Worm (Caenorhabditis elegans) whole organism, mixed stage, embryonic: ENCODE results near the gene cah-4.

ENCODE experiments used
- blmp-1 ChIP-seq: fragments of 150-350 bp; optimal IDR thresholded peaks from 2 replicates; lab custom pipeline; 2014; ENCODE audit warnings: missing biosample characterization, missing genetic modification characterization
- ceh-43 ChIP-seq: fragments of 200-800 bp; sonication (Bioruptor generic); optimal IDR thresholded peaks from 2 replicates; lab custom pipeline; 2018; ENCODE audit warnings: mild to moderate bottlenecking, missing genetic modification characterization, moderate library complexity, missing compliant biosample characterization
- ceh-83 ChIP-seq: fragments of 200-800 bp; sonication (Bioruptor generic); optimal IDR thresholded peaks from 2 replicates; lab custom pipeline; 2018; ENCODE audit warnings: mild to moderate bottlenecking, missing genetic modification characterization, missing compliant biosample characterization
- ces-1 ChIP-seq: fragments of 150-350 bp; optimal IDR thresholded peaks from 2 replicates; lab custom pipeline; 2014; ENCODE audit warnings: missing biosample characterization, missing genetic modification reagents, missing genetic modification characterization
- cnd-1 ChIP-seq: fragments of 200-800 bp; sonication (Bioruptor generic); optimal IDR thresholded peaks from 2 replicates; lab custom pipeline; 2018; ENCODE audit warnings: mild to moderate bottlenecking, missing genetic modification characterization, missing compliant biosample characterization
- lsy-2 ChIP-seq: fragments of 150-350 bp; optimal IDR thresholded peaks from 2 replicates; lab custom pipeline; 2014; ENCODE audit warnings: missing biosample characterization, missing genetic modification characterization
- mep-1 ChIP-seq: fragments of 150-350 bp; optimal IDR thresholded peaks from 2 replicates; lab custom pipeline; 2017; ENCODE audit warnings: missing biosample characterization, missing genetic modification reagents, missing genetic modification characterization, inconsistent platforms
- nhr-12 ChIP-seq: fragments of 150-350 bp; optimal IDR thresholded peaks from 2 replicates; lab custom pipeline; 2014; ENCODE audit warnings: missing biosample characterization, missing genetic modification characterization
- nhr-28 ChIP-seq: fragments of 150-350 bp; optimal IDR thresholded peaks from 2 replicates; lab custom pipeline; 2014; ENCODE audit warnings: missing biosample characterization, missing genetic modification characterization
- nhr-76 ChIP-seq: sonication (generic microtip); optimal IDR thresholded peaks from 2 replicates; lab custom pipeline; 2017; ENCODE audit warnings: missing biosample characterization, missing genetic modification characterization
- pha-4 ChIP-seq: fragments of 150-350 bp; optimal IDR thresholded peaks from 2 replicates; lab custom pipeline; 2018; ENCODE audit warnings: missing biosample characterization, missing genetic modification reagents, missing genetic modification characterization
- snpc-4 ChIP-seq: fragments of 150-350 bp; optimal IDR thresholded peaks from 2 replicates; lab custom pipeline; 2014; ENCODE audit warnings: missing biosample characterization, missing genetic modification characterization
- unc-39 ChIP-seq: fragments of 150-350 bp; optimal IDR thresholded peaks from 2 replicates; lab custom pipeline; 2014; ENCODE audit warnings: missing biosample characterization, missing genetic modification characterization
- ztf-11 ChIP-seq: fragments of 150-350 bp; optimal IDR thresholded peaks from 2 replicates; lab custom pipeline; 2014; ENCODE audit warnings: missing biosample characterization, missing genetic modification characterization

- no peak for TF ChIP-seq nhr-76
- TF ChIP-seq unc-39 (tag; lab: Kevin White, UChicago): no peak
- no peak for TF ChIP-seq ceh-83 (GFP tag; lab: Kevin White, UChicago)
- TF ChIP-seq nhr-28 (tag; lab: Kevin White, UChicago): no peak
- no peak for TF ChIP-seq mep-1 (tag; lab: Kevin White, UChicago)
- no peak for TF ChIP-seq ces-1
- no peak for TF ChIP-seq ztf-11 (tag; lab: Kevin White, UChicago)
- no peak for TF ChIP-seq cnd-1 (tag; lab: Kevin White, UChicago)
- TF ChIP-seq ceh-43 (GFP tag; lab: Kevin White, UChicago): no peak
- TF ChIP-seq blmp-1 (tag; lab: Kevin White, UChicago): no peak
- TF ChIP-seq pha-4 (tag; lab: Kevin White, UChicago): no peak
- no peak for TF ChIP-seq snpc-4 (tag; lab: Kevin White, UChicago)
- no peak for TF ChIP-seq nhr-12 (tag; lab: Kevin White, UChicago)
- no peak for TF ChIP-seq lsy-2 (tag; lab: Kevin White, UChicago)
These were observed 31.7 kb downstream of the cah-4 start for ce11 chrX:13574029-13574428.
